Worm (Caenorhabditis elegans): ENCODE results near the gene lgc-35.

DNA sequence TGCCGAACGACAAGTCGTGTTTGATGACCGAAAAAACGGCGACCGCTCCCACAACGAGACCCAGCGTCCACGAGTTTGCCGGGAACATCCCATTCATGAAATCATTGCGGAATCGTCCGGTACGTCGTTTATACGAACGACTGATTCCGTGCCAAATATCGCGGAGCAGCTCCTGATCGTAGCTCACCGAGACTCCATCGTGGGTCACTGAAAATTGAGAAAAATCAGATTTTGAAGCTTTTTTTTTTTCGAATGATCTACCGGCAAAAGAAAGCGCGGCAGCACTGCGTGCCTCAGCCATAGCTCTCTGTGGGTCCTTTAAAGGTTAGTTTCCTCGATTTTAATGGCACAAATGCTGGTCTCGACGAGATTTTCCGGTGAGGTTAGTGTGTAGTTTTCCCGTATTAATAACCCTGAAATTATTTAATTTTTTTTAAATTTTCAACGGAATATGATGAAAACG, 43.9 kb downstream of the lgc-35 start, which contains the start of gene cpt-1:
- TF ChIP-seq F22D6.2 (tag; optimal IDR thresholded peaks at IDR 0.05) (no peak), hrde-1 (tag; optimal IDR thresholded peaks at IDR 0.05; ENCODE audit: borderline replicate concordance) (no peak), unc-130 (GFP tag; optimal IDR thresholded peaks at IDR 0.05) (no peak), cebp-2 (GFP tag; IDR thresholded peaks at IDR 0.05) (no peak), attf-5 (GFP tag; optimal IDR thresholded peaks at IDR 0.05) (no peak), F57A8.1 (GFP tag; optimal IDR thresholded peaks at IDR 0.05) (no peak), tbx-9 (tag; optimal IDR thresholded peaks at IDR 0.05; ENCODE audit: borderline replicate concordance) (no peak), hmg-1.2 (GFP tag; IDR thresholded peaks at IDR 0.05) (no peak), K11D2.4 (GFP tag; IDR thresholded peaks at IDR 0.05) (no peak), madf-3 (GFP tag; IDR thresholded peaks at IDR 0.05) (no peak), D2030.7 (GFP tag; IDR thresholded peaks at IDR 0.05) (no peak)
